Worm (Caenorhabditis elegans) whole organism, L3 larva: ENCODE data around the gene rfp-1.

Source experiments
- R02D3.7 ChIP-seq: fragments of 150-350 bp; optimal IDR thresholded peaks from 2 replicates; lab custom pipeline; 2014; ENCODE audit warnings: missing biosample characterization, missing genetic modification characterization
- ZK546.5 ChIP-seq: sonication (generic microtip); optimal IDR thresholded peaks from 2 replicates; lab custom pipeline; 2017; ENCODE audit warnings: missing biosample characterization, missing genetic modification characterization
- aly-2 ChIP-seq: fragments of 150-350 bp; optimal IDR thresholded peaks from 2 replicates; lab custom pipeline; 2014; ENCODE audit warnings: missing biosample characterization, missing genetic modification characterization
- ama-1 ChIP-seq: fragments of 150-350 bp; optimal IDR thresholded peaks from 2 replicates; lab custom pipeline; 2018
- ceh-28 ChIP-seq: fragments of 150-350 bp; optimal IDR thresholded peaks from 2 replicates; lab custom pipeline; 2014; ENCODE audit warnings: missing biosample characterization, missing genetic modification reagents, missing genetic modification characterization
- daf-12 ChIP-seq: fragments of 150-350 bp; optimal IDR thresholded peaks from 2 replicates; lab custom pipeline; 2014; ENCODE audit warnings: missing biosample characterization, missing genetic modification reagents, missing genetic modification characterization
- egl-5 ChIP-seq: fragments of 150-350 bp; optimal IDR thresholded peaks from 2 replicates; lab custom pipeline; 2017; ENCODE audit warnings: missing biosample characterization, missing genetic modification reagents, missing genetic modification characterization, inconsistent platforms
- elt-1 ChIP-seq: fragments of 150-350 bp; optimal IDR thresholded peaks from 2 replicates; lab custom pipeline; 2014; ENCODE audit warnings: missing biosample characterization, missing genetic modification characterization
- elt-2 ChIP-seq: sonication (generic microtip); optimal IDR thresholded peaks from 2 replicates; lab custom pipeline; 2016; ENCODE audit warnings: missing genetic modification reagents, mild to moderate bottlenecking, missing genetic modification characterization, missing compliant biosample characterization
- eor-1 ChIP-seq, 2 experiments: fragments of 150-350 bp; optimal IDR thresholded peaks; 2 replicates each; lab custom pipeline; 2014 to 2018; ENCODE audit warnings: missing biosample characterization in 2 of 2, missing genetic modification characterization in 2 of 2
- fkh-10 ChIP-seq: sonication (generic microtip); optimal IDR thresholded peaks from 2 replicates; lab custom pipeline; 2017; ENCODE audit warnings: missing biosample characterization, missing genetic modification reagents, missing genetic modification characterization
- fos-1 ChIP-seq: fragments of 150-350 bp; optimal IDR thresholded peaks from 2 replicates; lab custom pipeline; 2014; ENCODE audit warnings: missing biosample characterization, missing genetic modification characterization
- hmg-11 ChIP-seq: sonication (generic microtip); optimal IDR thresholded peaks from 2 replicates; lab custom pipeline; 2016; ENCODE audit warnings: missing genetic modification characterization, missing compliant biosample characterization
- lin-15B ChIP-seq: fragments of 150-350 bp; optimal IDR thresholded peaks from 2 replicates; lab custom pipeline; 2014; ENCODE audit warnings: missing biosample characterization, missing genetic modification characterization
- lin-39 ChIP-seq: fragments of 150-350 bp; optimal IDR thresholded peaks from 2 replicates; lab custom pipeline; 2018; ENCODE audit warnings: missing biosample characterization, missing genetic modification reagents, missing genetic modification characterization
- lsy-12 ChIP-seq: sonication (generic microtip); optimal IDR thresholded peaks from 2 replicates; lab custom pipeline; 2016; ENCODE audit warnings: mild to moderate bottlenecking, missing genetic modification characterization, missing compliant biosample characterization
- mdl-1 ChIP-seq: fragments of 150-350 bp; optimal IDR thresholded peaks from 2 replicates; lab custom pipeline; 2014; ENCODE audit warnings: missing biosample characterization, missing genetic modification characterization
- mml-1 ChIP-seq: fragments of 150-350 bp; sonication (generic microtip); optimal IDR thresholded peaks from 3 replicates; lab custom pipeline; 2014; ENCODE audit warnings: missing biosample characterization, missing genetic modification characterization
- nfya-1 ChIP-seq: sonication (generic microtip); optimal IDR thresholded peaks from 2 replicates; lab custom pipeline; 2017; ENCODE audit warnings: missing genetic modification characterization, mild to moderate bottlenecking, missing compliant biosample characterization, antibody characterized with exemption, moderate library complexity; ENCODE audit not compliant: insufficient read depth
- nhr-11 ChIP-seq: fragments of 150-350 bp; optimal IDR thresholded peaks from 2 replicates; lab custom pipeline; 2014; ENCODE audit warnings: missing biosample characterization, missing genetic modification characterization
- nhr-12 ChIP-seq: fragments of 150-350 bp; optimal IDR thresholded peaks from 2 replicates; lab custom pipeline; 2014; ENCODE audit warnings: missing biosample characterization, missing genetic modification characterization
- nhr-23 ChIP-seq: fragments of 150-350 bp; optimal IDR thresholded peaks from 2 replicates; lab custom pipeline; 2014; ENCODE audit warnings: missing biosample characterization, missing genetic modification reagents, missing genetic modification characterization
- nhr-237 ChIP-seq: fragments of 150-350 bp; optimal IDR thresholded peaks from 2 replicates; lab custom pipeline; 2014; ENCODE audit warnings: missing biosample characterization, missing genetic modification characterization
- nhr-25 ChIP-seq: sonication (generic microtip); optimal IDR thresholded peaks from 2 replicates; lab custom pipeline; 2017; ENCODE audit warnings: missing biosample characterization, missing genetic modification characterization
- nhr-43 ChIP-seq: sonication (generic microtip); optimal IDR thresholded peaks from 2 replicates; lab custom pipeline; 2016; ENCODE audit warnings: mild to moderate bottlenecking, missing genetic modification characterization, missing compliant biosample characterization; ENCODE audit not compliant: poor library complexity, severe bottlenecking
- nhr-76 ChIP-seq: fragments of 150-350 bp; sonication (generic microtip); optimal IDR thresholded peaks from 5 replicates; lab custom pipeline; 2014; ENCODE audit warnings: missing biosample characterization, missing genetic modification characterization
- pha-4 ChIP-seq: fragments of 150-350 bp; optimal IDR thresholded peaks from 2 replicates; lab custom pipeline; 2014; ENCODE audit warnings: missing biosample characterization, missing genetic modification reagents, missing genetic modification characterization
- pqm-1 ChIP-seq: fragments of 150-350 bp; optimal IDR thresholded peaks from 2 replicates; lab custom pipeline; 2017; ENCODE audit warnings: missing biosample characterization, missing genetic modification characterization, inconsistent platforms
- sea-2 ChIP-seq: fragments of 150-350 bp; sonication (generic microtip); optimal IDR thresholded peaks from 4 replicates; lab custom pipeline; 2014; ENCODE audit warnings: missing biosample characterization, missing genetic modification reagents, missing genetic modification characterization
- skn-1 ChIP-seq: fragments of 150-350 bp; optimal IDR thresholded peaks from 2 replicates; lab custom pipeline; 2014; ENCODE audit warnings: missing biosample characterization, missing genetic modification characterization
- snpc-4 ChIP-seq: fragments of 150-350 bp; optimal IDR thresholded peaks from 2 replicates; lab custom pipeline; 2014; ENCODE audit warnings: missing biosample characterization, missing genetic modification characterization
- tbx-2 ChIP-seq: sonication (generic microtip); optimal IDR thresholded peaks from 2 replicates; lab custom pipeline; 2016; ENCODE audit warnings: mild to moderate bottlenecking, missing genetic modification characterization, missing compliant biosample characterization
- unc-39 ChIP-seq: sonication (generic microtip); optimal IDR thresholded peaks from 4 replicates; lab custom pipeline; 2017; ENCODE audit warnings: missing biosample characterization, missing genetic modification characterization
- unc-62 ChIP-seq: fragments of 150-350 bp; sonication (generic microtip); optimal IDR thresholded peaks from 4 replicates; lab custom pipeline; 2014; ENCODE audit warnings: missing biosample characterization, missing genetic modification reagents, missing genetic modification characterization
- ztf-11 ChIP-seq: fragments of 150-350 bp; optimal IDR thresholded peaks from 2 replicates; lab custom pipeline; 2014; ENCODE audit warnings: missing biosample characterization, missing genetic modification characterization
- ztf-4 ChIP-seq: fragments of 150-350 bp; optimal IDR thresholded peaks from 2 replicates; lab custom pipeline; 2014; ENCODE audit warnings: missing biosample characterization, missing genetic modification characterization

The rfp-1 gene

DNA sequence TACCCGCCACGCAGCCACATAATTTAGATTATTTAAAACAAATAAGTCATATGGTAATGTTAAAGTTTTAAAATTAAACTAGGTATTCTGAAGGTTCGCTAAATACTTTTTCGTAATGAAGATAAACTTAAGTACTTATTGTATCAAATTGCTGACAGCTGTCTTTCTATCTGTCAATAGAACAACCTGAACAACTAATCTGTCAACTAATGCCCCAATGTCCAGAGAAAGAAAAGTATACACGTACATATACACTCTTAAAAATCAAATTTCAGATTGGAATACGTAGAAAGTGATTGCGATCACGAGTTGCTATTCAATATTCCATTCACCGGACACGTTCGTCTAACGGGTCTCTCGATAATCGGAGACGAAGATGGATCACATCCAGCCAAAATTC lies 52.3 kb downstream of the rfp-1 start:
- TF ChIP-seq R02D3.7 (tag; lab: Kevin White, UChicago) (no peak), ztf-4 (no peak), hmg-11 (tag; lab: Kevin White, UChicago) (no peak), tbx-2 (no peak), ZK546.5 (no peak), eor-1 (tag; optimal IDR thresholded peaks at IDR 0.05; lab: Kevin White, UChicago) (no peak), elt-1 (tag; lab: Kevin White, UChicago) (no peak), sea-2 (no peak), nhr-12 (tag; lab: Kevin White, UChicago) (no peak), lin-39 (tag; lab: Kevin White, UChicago) (no peak), elt-2 (no peak), mml-1 (tag; lab: Kevin White, UChicago) (no peak), nhr-11 (no peak), mdl-1 (tag; lab: Kevin White, UChicago) (no peak), unc-39 (no peak), nhr-23 (no peak), ztf-11 (no peak), fos-1 (tag; lab: Kevin White, UChicago) (no peak)
- TF ChIP-seq, all 47 proteins: peak for 0

DNA sequence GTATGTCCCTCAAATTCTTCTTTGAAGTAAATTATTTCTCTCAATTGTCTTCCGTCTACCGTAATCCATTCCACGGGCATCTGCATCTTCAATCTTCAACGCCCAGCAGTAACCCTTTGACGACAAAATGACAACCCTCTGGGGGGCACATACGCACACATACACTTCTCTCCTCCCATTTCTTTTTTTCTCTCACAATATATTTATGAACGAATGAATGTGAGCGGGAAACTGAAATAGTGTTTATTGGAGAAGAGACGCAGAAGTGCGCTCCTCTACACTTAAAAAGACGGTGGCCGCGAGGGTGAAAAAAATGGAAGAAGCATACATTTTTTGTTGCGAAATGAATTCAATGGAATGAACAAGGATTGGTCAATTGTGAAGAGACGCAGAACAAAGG lies 53.6 kb downstream of the rfp-1 start:
- TF ChIP-seq nhr-237 (no peak), aly-2 (tag; lab: Kevin White, UChicago) (no peak), elt-2 (peak; percentile 65), lsy-12 (tag; lab: Kevin White, UChicago) (peak; percentile 85), eor-1 (tag; optimal IDR thresholded peaks at IDR 0.05; lab: Kevin White, UChicago) (no peak), nhr-43 (tag; lab: Kevin White, UChicago) (peak; percentile 14), hmg-11 (tag; lab: Kevin White, UChicago) (peak; percentile 80), pha-4 (tag; lab: Kevin White, UChicago) (peak; percentile 82), ztf-4 (no peak), snpc-4 (peak; percentile 82), nhr-25 (tag; lab: Kevin White, UChicago) (peak; percentile 83), nhr-76 (no peak), skn-1 (tag; lab: Kevin White, UChicago) (peak; percentile 35), ama-1 (lab: Kevin White, UChicago) (no peak), pqm-1 (peak; percentile 66), lin-15B (tag; lab: Kevin White, UChicago) (peak; percentile 88), fkh-10 (peak; percentile 75), daf-12 (tag; lab: Kevin White, UChicago) (no peak), nhr-23 (peak; percentile 78), R02D3.7 (tag; lab: Kevin White, UChicago) (peak; percentile 23), unc-62 (GFP tag; lab: Kevin White, UChicago) (peak; percentile 70), elt-1 (tag; lab: Kevin White, UChicago) (peak; percentile 55), ceh-28 (tag; lab: Kevin White, UChicago) (peak; percentile 59), nfya-1 (tag; lab: Kevin White, UChicago) (peak; percentile 99), egl-5 (tag; lab: Kevin White, UChicago) (peak; percentile 60), lin-39 (tag; lab: Kevin White, UChicago) (peak; percentile 77)
